Fruit fly (Drosophila melanogaster) Kc167 (cell line): ENCODE data around the gene senju.

Source experiments
- h ChIP-seq: fragments of >200 bp; optimal IDR thresholded peaks from 3 replicates; lab custom pipeline; 2018; ENCODE audit warnings: missing external identifiers
- insv ChIP-seq: fragments of >200 bp; optimal IDR thresholded peaks from 3 replicates; lab custom pipeline; 2018; ENCODE audit warnings: missing external identifiers
- psq ChIP-seq: fragments of >200 bp; optimal IDR thresholded peaks from 2 replicates; lab custom pipeline; 2017; ENCODE audit warnings: missing external identifiers

dm6 chr2L:5043043-5043442, 9.6 kb upstream of the senju start, which contains the start of the genes CG33995, CG44000 and CG44001:
- no peak for TF ChIP-seq psq (lab: Kevin White, UChicago)
- no peak for TF ChIP-seq h (lab: Kevin White, UChicago)
- no peak for TF ChIP-seq insv (lab: Kevin White, UChicago)
